Fruit fly (Drosophila melanogaster) whole organism, adult: Measurements from ENCODE around the gene ChT.

Source experiments
- CG11617 ChIP-seq: fragments of 200-800 bp; sonication (Bioruptor generic); optimal IDR thresholded peaks from 2 replicates; lab custom pipeline; 2017; ENCODE audit warnings: mild to moderate bottlenecking, missing biosample characterization, missing genetic modification reagents, missing genetic modification characterization
- CG12768 ChIP-seq: fragments of 200-800 bp; sonication (Bioruptor generic); optimal IDR thresholded peaks from 2 replicates; lab custom pipeline; 2017; ENCODE audit warnings: missing biosample characterization, missing genetic modification characterization, mild to moderate bottlenecking, moderate library complexity, missing genetic modification reagents
- CG14711 ChIP-seq: fragments of 200-800 bp; sonication (Bioruptor generic); optimal IDR thresholded peaks from 2 replicates; lab custom pipeline; 2018; ENCODE audit warnings: missing biosample characterization, mild to moderate bottlenecking, missing genetic modification characterization, moderate library complexity
- CG1620 ChIP-seq: fragments of 200-800 bp; sonication (Bioruptor generic); optimal IDR thresholded peaks from 2 replicates; lab custom pipeline; 2016; ENCODE audit warnings: missing biosample characterization, missing genetic modification characterization
- CG33017 ChIP-seq: fragments of 200-800 bp; sonication (Bioruptor generic); optimal IDR thresholded peaks from 2 replicates; lab custom pipeline; 2018; ENCODE audit warnings: missing biosample characterization, mild to moderate bottlenecking, missing genetic modification characterization, moderate library complexity
- CG5204 ChIP-seq: fragments of 200-800 bp; sonication (Bioruptor generic); optimal IDR thresholded peaks from 2 replicates; lab custom pipeline; 2016; ENCODE audit warnings: missing biosample characterization, missing genetic modification characterization
- CG7101 ChIP-seq: fragments of 200-800 bp; sonication (Bioruptor generic); optimal IDR thresholded peaks from 2 replicates; lab custom pipeline; 2018; ENCODE audit warnings: missing biosample characterization, mild to moderate bottlenecking, missing genetic modification characterization, moderate library complexity
- Clk ChIP-seq: fragments of 200-800 bp; sonication (Bioruptor generic); optimal IDR thresholded peaks from 2 replicates; lab custom pipeline; 2017; ENCODE audit warnings: missing biosample characterization, missing genetic modification characterization
- Hr96 ChIP-seq: fragments of 200-800 bp; sonication (Bioruptor generic); optimal IDR thresholded peaks from 2 replicates; lab custom pipeline; 2016; ENCODE audit warnings: missing biosample characterization, missing genetic modification characterization
- bab1 ChIP-seq: fragments of 200-800 bp; sonication (Bioruptor generic); optimal IDR thresholded peaks from 3 replicates; lab custom pipeline; 2019; ENCODE audit warnings: missing biosample characterization, mild to moderate bottlenecking, missing genetic modification characterization, moderate library complexity
- kay ChIP-seq: fragments of 200-800 bp; sonication (Bioruptor generic); peaks from one replicate; lab custom pipeline; 2016; ENCODE audit warnings: missing biosample characterization, missing genetic modification characterization, borderline replicate concordance
- tj ChIP-seq: fragments of 200-800 bp; sonication (Bioruptor generic); optimal IDR thresholded peaks from 3 replicates; lab custom pipeline; 2017; ENCODE audit warnings: missing biosample characterization, mild to moderate bottlenecking, missing genetic modification characterization, moderate library complexity

DNA sequence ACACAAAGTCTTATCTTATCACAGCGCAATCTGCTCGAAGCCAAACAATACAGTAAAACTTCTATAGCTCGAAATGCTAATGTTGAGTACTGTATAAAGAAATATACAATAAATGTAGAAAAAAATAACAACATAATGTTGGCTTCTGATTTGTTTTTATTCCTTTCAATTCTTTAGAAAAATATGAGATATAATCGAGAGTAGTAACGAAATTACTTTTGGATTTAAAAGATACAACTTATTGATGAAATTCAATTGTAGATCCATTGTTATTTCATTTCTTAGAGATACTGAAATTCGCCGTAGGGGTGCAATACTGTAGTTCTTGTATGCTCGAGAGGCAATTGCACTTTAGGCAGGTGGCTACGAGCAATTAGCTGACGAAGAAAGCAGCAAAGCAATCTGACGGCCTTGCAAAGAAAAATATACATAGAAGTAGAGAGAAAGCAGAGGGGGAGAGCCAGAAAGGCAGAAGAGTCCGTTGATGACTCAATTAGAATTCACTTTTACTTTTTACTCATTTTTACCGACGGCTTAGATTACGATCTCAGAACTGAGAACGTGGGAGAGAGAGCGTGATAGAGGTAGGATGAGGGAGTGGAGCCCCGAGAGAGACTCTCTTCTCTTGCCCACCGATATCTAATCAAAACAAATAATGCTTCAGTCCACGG is 9.8 kb upstream of the ChT start:
- TF ChIP-seq CG33017 (peak; percentile 55), kay (peak; percentile 76), CG1620 (GFP tag; lab: Kevin White, UChicago) (no peak), CG12768 (GFP tag; lab: Kevin White, UChicago) (peak; percentile 13), CG7101 (peak; percentile 76), bab1 (GFP tag; lab: Kevin White, UChicago) (peak; percentile 84), Hr96 (GFP tag; lab: Kevin White, UChicago) (no peak), tj (GFP tag; lab: Kevin White, UChicago) (no peak), CG5204 (no peak), Clk (no peak), CG11617 (GFP tag; lab: Kevin White, UChicago) (no peak), CG14711 (tag; lab: Kevin White, UChicago) (peak; percentile 51)
